Worm (Caenorhabditis elegans): ENCODE data around the gene clik-2.

The clik-2 gene

DNA sequence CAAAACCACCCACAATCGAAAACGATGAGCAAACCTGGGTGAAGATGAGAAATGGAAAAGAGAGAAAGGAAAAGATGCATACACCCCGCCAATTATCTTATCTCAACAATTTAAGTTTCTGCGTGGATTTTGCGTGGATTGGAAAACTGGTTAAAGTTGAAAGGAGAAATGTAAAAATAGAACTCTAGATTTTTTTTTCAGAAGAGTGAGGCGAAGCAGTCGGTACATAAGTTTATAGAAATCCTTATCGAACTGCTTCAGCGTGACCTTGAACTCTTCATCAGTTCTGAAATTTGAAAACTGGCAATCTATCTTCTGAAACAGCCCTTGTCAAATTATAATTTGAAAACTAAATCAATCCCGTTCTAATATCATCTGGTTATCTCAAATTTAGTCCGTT lies at the start of gene clik-2:
Gene clik-2 (minus strand): TSS at position 101 of the 400 bp plus-strand sequence.
- no peak for TF ChIP-seq K09A11.1 (tag; optimal IDR thresholded peaks at IDR 0.05; ENCODE audit: insufficient read depth)

DNA sequence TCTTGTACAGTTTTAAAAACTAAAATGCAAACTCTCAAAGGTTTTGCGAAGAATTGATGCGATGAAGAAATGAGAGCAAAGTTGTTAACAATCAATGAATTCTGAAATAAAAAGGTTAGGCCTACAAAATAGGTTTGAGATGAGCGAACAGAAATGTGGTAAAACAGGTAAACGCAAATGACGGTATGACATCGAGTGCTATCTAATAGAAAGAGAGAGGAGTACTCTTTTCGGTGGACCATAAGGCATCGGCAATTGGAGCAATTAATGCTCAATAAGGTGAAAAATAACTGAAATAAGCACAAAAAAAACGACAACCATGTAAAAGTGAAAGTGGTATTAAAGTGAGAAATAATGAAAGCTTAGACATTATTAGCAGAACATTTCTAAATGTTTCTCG lies 47.2 kb upstream of the clik-2 start, which contains the start of gene set-12:
Gene set-12 (minus strand): TSS at position 101 of the 400 bp plus-strand sequence.
- TF ChIP-seq ama-1 (optimal IDR thresholded peaks at IDR 0.05) = no peak
- no peak for TF ChIP-seq unc-42 (tag; optimal IDR thresholded peaks at IDR 0.05)
- no peak for TF ChIP-seq hlh-6 (tag; optimal IDR thresholded peaks at IDR 0.05)
- no peak for TF ChIP-seq ceh-19 (GFP tag; optimal IDR thresholded peaks at IDR 0.05)
- no peak for TF ChIP-seq ceh-6 (GFP tag; optimal IDR thresholded peaks at IDR 0.05)
- TF ChIP-seq eyg-1 (tag; optimal IDR thresholded peaks at IDR 0.05) = no peak
- TF ChIP-seq C38D4.7 (GFP tag; optimal IDR thresholded peaks at IDR 0.05) = no peak
- no peak for TF ChIP-seq lin-11 (tag; optimal IDR thresholded peaks at IDR 0.05)
- TF ChIP-seq ceh-48 (tag; optimal IDR thresholded peaks at IDR 0.05) = no peak

DNA sequence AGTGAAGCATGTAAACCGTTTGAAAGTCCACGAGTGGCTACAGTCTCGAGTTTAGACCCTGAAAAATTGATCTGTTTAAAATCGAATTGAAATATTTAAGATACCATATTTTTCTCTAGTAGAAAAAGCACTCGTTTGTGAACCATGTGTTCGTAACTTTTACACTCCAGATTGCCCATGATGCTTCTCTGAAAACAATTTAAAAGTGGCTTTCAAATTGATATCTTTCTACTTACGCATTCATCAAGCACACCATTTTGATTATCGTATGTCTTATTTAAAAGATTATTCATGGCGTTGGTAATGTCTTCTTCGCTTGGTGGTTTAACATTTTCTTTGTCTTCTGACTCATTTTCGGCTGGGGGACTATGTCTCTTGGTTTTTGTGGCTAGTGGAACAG lies 44.6 kb upstream of the clik-2 start:
- TF ChIP-seq nhr-232 (tag; optimal IDR thresholded peaks at IDR 0.05) = no peak
- TF ChIP-seq sdc-2 (tag; optimal IDR thresholded peaks at IDR 0.05) = no peak
- no peak for TF ChIP-seq dve-1 (tag; optimal IDR thresholded peaks at IDR 0.05)
- TF ChIP-seq ets-4 (tag; optimal IDR thresholded peaks at IDR 0.05) = no peak
- TF ChIP-seq unc-42 (tag; optimal IDR thresholded peaks at IDR 0.05) = no peak
- TF ChIP-seq ceh-22 (tag; optimal IDR thresholded peaks at IDR 0.05) = no peak
- no peak for TF ChIP-seq sox-2 (GFP tag; IDR thresholded peaks at IDR 0.05)
- TF ChIP-seq K02D7.2 (tag; optimal IDR thresholded peaks at IDR 0.05) = no peak
- no peak for TF ChIP-seq F13H6.1 (tag; optimal IDR thresholded peaks at IDR 0.05)
- TF ChIP-seq dmd-4 (tag; optimal IDR thresholded peaks at IDR 0.05; ENCODE audit: borderline replicate concordance) = no peak
- TF ChIP-seq che-1 (tag; optimal IDR thresholded peaks at IDR 0.05) = no peak

DNA sequence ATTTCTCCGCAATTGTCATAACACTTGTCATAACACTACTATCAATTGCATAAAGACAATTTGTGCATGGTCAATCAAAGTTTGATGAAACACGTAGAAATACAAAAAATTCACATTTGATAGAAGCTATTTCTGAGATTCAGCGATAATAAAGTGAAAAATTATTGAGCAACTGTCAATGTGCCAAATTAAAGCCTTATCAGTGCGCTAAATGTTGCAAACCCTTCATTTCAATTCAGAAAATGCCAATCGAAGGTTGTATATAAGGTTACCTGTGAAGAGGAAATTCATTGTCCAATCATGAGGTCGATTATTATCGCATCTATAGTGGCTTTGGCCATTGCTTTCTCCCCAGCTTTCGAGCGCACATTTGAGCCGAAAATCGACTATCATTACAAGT lies 38.6 kb upstream of the clik-2 start, which contains the start of gene vit-1:
Gene vit-1 (plus strand): TSS at position 289 of the 400 bp plus-strand sequence.
- TF ChIP-seq pqm-1 (tag; optimal IDR thresholded peaks at IDR 0.05) (no peak), Y22D7AL.16 (tag; optimal IDR thresholded peaks at IDR 0.05) (no peak), pag-3 (tag; optimal IDR thresholded peaks at IDR 0.05; ENCODE audit: borderline replicate concordance) (no peak), C08G9.2 (tag; optimal IDR thresholded peaks at IDR 0.05) (no peak), sox-4 (tag; optimal IDR thresholded peaks at IDR 0.05) (no peak), ahr-1 (tag; optimal IDR thresholded peaks at IDR 0.05) (no peak), sox-2 (GFP tag; IDR thresholded peaks at IDR 0.05) (no peak), pha-4 (tag; optimal IDR thresholded peaks at IDR 0.05) (no peak), ztf-16 (tag; optimal IDR thresholded peaks at IDR 0.05) (no peak), ceh-2 (tag; optimal IDR thresholded peaks at IDR 0.05) (no peak)

DNA sequence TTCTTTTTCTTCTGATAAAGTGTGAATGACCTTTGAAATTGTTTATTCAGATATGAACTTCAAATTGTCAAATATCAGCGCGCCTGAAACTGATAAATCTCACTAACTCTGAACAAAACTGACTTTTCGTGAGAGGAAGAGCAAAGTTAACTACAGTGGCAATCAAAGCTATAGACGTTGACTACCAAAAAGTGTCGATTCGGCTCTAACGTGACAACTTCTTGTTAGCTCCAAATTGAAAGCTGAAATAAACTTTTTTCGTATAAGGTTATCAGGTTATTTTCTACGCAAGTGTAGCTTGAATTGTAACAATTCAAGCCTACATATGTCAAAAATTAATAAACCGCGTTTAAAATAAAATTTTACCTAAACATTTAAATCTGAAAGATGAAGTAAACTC lies 37.3 kb upstream of the clik-2 start:
- TF ChIP-seq tbx-7 (tag; optimal IDR thresholded peaks at IDR 0.05) (no peak), sox-2 (GFP tag; IDR thresholded peaks at IDR 0.05) (no peak), ceh-18 (tag; optimal IDR thresholded peaks at IDR 0.05) (no peak), lim-6 (tag; optimal IDR thresholded peaks at IDR 0.05) (no peak), ceh-19 (GFP tag; optimal IDR thresholded peaks at IDR 0.05) (no peak), hlh-15 (tag; optimal IDR thresholded peaks at IDR 0.05) (no peak), npax-4 (tag; optimal IDR thresholded peaks at IDR 0.05) (no peak), che-1 (tag; optimal IDR thresholded peaks at IDR 0.05) (no peak), ceh-24 (tag; optimal IDR thresholded peaks at IDR 0.05) (no peak), syd-9 (tag; optimal IDR thresholded peaks at IDR 0.05) (no peak)
